Fruit fly (Drosophila melanogaster): ENCODE results near the gene CG10341.

- no peak for TF ChIP-seq CTCF (optimal IDR thresholded peaks at IDR 0.05)
- no peak for TF ChIP-seq CG8478 (optimal IDR thresholded peaks at IDR 0.05)
Measured at dm6 chr2L:18695404-18695804, 3.1 kb upstream of the CG10341 start, which contains the start of the genes CG10383 and CG10338.
